Fruit fly (Drosophila melanogaster) whole organism, adult: ENCODE measurements around the gene Nelf-E.
A peak's percentile ranks its signal among the peaks of the same experiment; 100 is the strongest.

Experiments
- CG11617 ChIP-seq: fragments of 200-800 bp; sonication (Bioruptor generic); optimal IDR thresholded peaks from 2 replicates; lab custom pipeline; 2017; ENCODE audit warnings: mild to moderate bottlenecking, missing biosample characterization, missing genetic modification reagents, missing genetic modification characterization
- CG5204 ChIP-seq: fragments of 200-800 bp; sonication (Bioruptor generic); optimal IDR thresholded peaks from 2 replicates; lab custom pipeline; 2016; ENCODE audit warnings: missing biosample characterization, missing genetic modification characterization
- Hr96 ChIP-seq: fragments of 200-800 bp; sonication (Bioruptor generic); optimal IDR thresholded peaks from 2 replicates; lab custom pipeline; 2016; ENCODE audit warnings: missing biosample characterization, missing genetic modification characterization
- kay ChIP-seq: fragments of 200-800 bp; sonication (Bioruptor generic); peaks from one replicate; lab custom pipeline; 2016; ENCODE audit warnings: missing biosample characterization, missing genetic modification characterization, borderline replicate concordance

dm6 chr3L:8629701-8630343, 29.1 kb upstream of the Nelf-E start:
- TF ChIP-seq CG5204 (GFP tag; lab: Kevin White, UChicago), result no peak
- no peak for TF ChIP-seq CG11617
- no peak for TF ChIP-seq Hr96 (GFP tag; lab: Kevin White, UChicago)
- peak; percentile 38 for TF ChIP-seq kay
